Fruit fly (Drosophila melanogaster) whole organism, embryonic: ENCODE results near the gene mask.

Experiments used
- Ada2b ChIP-seq: fragments of 200-800 bp; sonication (Bioruptor generic); IDR thresholded peaks from 2 replicates; pipeline ENCODE4 v1.3.6; 2022; ENCODE audit warnings: missing biosample characterization, missing genetic modification characterization
- B-H2 ChIP-seq: fragments of 200-800 bp; sonication (Bioruptor generic); optimal IDR thresholded peaks from 2 replicates; lab custom pipeline; 2018; ENCODE audit warnings: missing biosample characterization, mild to moderate bottlenecking, missing genetic modification characterization
- CG10147 ChIP-seq: fragments of 200-800 bp; sonication (Bioruptor generic); optimal IDR thresholded peaks from 2 replicates; lab custom pipeline; 2019; ENCODE audit warnings: missing biosample characterization, mild to moderate bottlenecking, missing genetic modification characterization, moderate library complexity
- CG1024 ChIP-seq: fragments of 200-800 bp; sonication (Bioruptor generic); IDR thresholded peaks from 2 replicates; pipeline ENCODE4 v1.3.6; 2022; ENCODE audit warnings: missing biosample characterization, missing genetic modification characterization
- CG10366 ChIP-seq: fragments of 200-800 bp; sonication (Bioruptor generic); IDR thresholded peaks from 2 replicates; pipeline ENCODE4 v1.3.6; 2022; ENCODE audit warnings: missing biosample characterization, missing genetic modification characterization
- CG11456 ChIP-seq: fragments of 200-800 bp; sonication (Bioruptor generic); IDR thresholded peaks from 3 replicates; pipeline ENCODE4 v1.3.6; 2022; ENCODE audit warnings: missing biosample characterization, missing genetic modification characterization
- CG11696 ChIP-seq: fragments of 200-800 bp; sonication (Bioruptor generic); IDR thresholded peaks from 2 replicates; pipeline ENCODE4 v1.3.6; 2022; ENCODE audit warnings: missing biosample characterization, missing genetic modification characterization
- CG12744 ChIP-seq: fragments of 200-800 bp; sonication (Bioruptor generic); optimal IDR thresholded peaks from 2 replicates; lab custom pipeline; 2016; ENCODE audit warnings: missing biosample characterization, missing genetic modification characterization
- CG15011 ChIP-seq: fragments of 200-800 bp; sonication (Bioruptor generic); optimal IDR thresholded peaks from 3 replicates; lab custom pipeline; 2018; ENCODE audit warnings: missing biosample characterization, mild to moderate bottlenecking, missing genetic modification characterization
- CG15073 ChIP-seq: fragments of 200-800 bp; sonication (Bioruptor generic); optimal IDR thresholded peaks from 2 replicates; lab custom pipeline; 2016; ENCODE audit warnings: missing biosample characterization, missing genetic modification characterization
- CG15696 ChIP-seq: fragments of 200-800 bp; sonication (Bioruptor generic); optimal IDR thresholded peaks from 2 replicates; lab custom pipeline; 2019; ENCODE audit warnings: missing biosample characterization, mild to moderate bottlenecking, missing genetic modification characterization, moderate library complexity
- CG17361 ChIP-seq: fragments of 200-800 bp; sonication (Bioruptor generic); IDR thresholded peaks from 3 replicates; pipeline ENCODE4 v1.3.6; 2022; ENCODE audit warnings: missing biosample characterization, missing genetic modification characterization
- CG2129 ChIP-seq: fragments of 200-800 bp; sonication (Bioruptor generic); IDR thresholded peaks from 2 replicates; pipeline ENCODE4 v1.3.6; 2022; ENCODE audit warnings: missing biosample characterization, missing genetic modification characterization; ENCODE audit not compliant: partially characterized antibody
- CG2199 ChIP-seq: fragments of 200-800 bp; sonication (Bioruptor generic); IDR thresholded peaks from 3 replicates; pipeline ENCODE4 v1.3.6; 2022; ENCODE audit warnings: missing biosample characterization, missing genetic modification characterization
- CG2889 ChIP-seq: fragments of 200-800 bp; sonication (Bioruptor generic); IDR thresholded peaks from 3 replicates; pipeline ENCODE4 v1.3.6; 2022; ENCODE audit warnings: missing biosample characterization, missing genetic modification characterization
- CG32767 ChIP-seq: fragments of 200-800 bp; sonication (Bioruptor generic); IDR thresholded peaks from 2 replicates; pipeline ENCODE4 v1.3.6; 2022; ENCODE audit warnings: missing biosample characterization, missing genetic modification characterization
- CG7745 ChIP-seq: fragments of 200-800 bp; sonication (Bioruptor generic); optimal IDR thresholded peaks from 2 replicates; lab custom pipeline; 2018; ENCODE audit warnings: missing biosample characterization, mild to moderate bottlenecking, missing genetic modification characterization, moderate library complexity
- CG7928 ChIP-seq: fragments of 200-800 bp; sonication (Bioruptor generic); optimal IDR thresholded peaks from 2 replicates; lab custom pipeline; 2017; ENCODE audit warnings: missing biosample characterization, mild to moderate bottlenecking, missing genetic modification characterization
- CG8944 ChIP-seq: fragments of 200-800 bp; sonication (Bioruptor generic); optimal IDR thresholded peaks from 3 replicates; lab custom pipeline; 2016; ENCODE audit warnings: missing biosample characterization, missing genetic modification characterization
- CG9932 ChIP-seq: fragments of 200-800 bp; sonication (Bioruptor generic); IDR thresholded peaks from 2 replicates; pipeline ENCODE4 v1.3.6; 2022; ENCODE audit warnings: missing biosample characterization, missing genetic modification characterization
- Chrac-16 ChIP-seq: fragments of 200-800 bp; sonication (Bioruptor generic); optimal IDR thresholded peaks from 3 replicates; lab custom pipeline; 2016; ENCODE audit warnings: missing biosample characterization, missing genetic modification characterization
- Drgx ChIP-seq: fragments of 200-800 bp; sonication (Bioruptor generic); IDR thresholded peaks from 2 replicates; pipeline ENCODE4 v1.3.6; 2022; ENCODE audit warnings: missing biosample characterization, missing genetic modification characterization
- HLHmδ ChIP-seq: fragments of 200-800 bp; sonication (Bioruptor generic); optimal IDR thresholded peaks from 2 replicates; lab custom pipeline; 2018; ENCODE audit warnings: missing biosample characterization, mild to moderate bottlenecking, missing genetic modification characterization, moderate library complexity
- Hr78 ChIP-seq, 2 experiments: fragments of 200-800 bp in 1 of 2; fragments of >200 bp in 1 of 2; sonication (Bioruptor generic) in 1 of 2; optimal IDR thresholded peaks; 2 replicates each; lab custom pipeline; 2017 to 2019; ENCODE audit warnings: missing biosample characterization in 2 of 2, missing genetic modification characterization in 2 of 2, mild to moderate bottlenecking in 1 of 2, moderate library complexity in 1 of 2
- Myb ChIP-seq: fragments of 200-800 bp; sonication (Bioruptor generic); optimal IDR thresholded peaks from 2 replicates; lab custom pipeline; 2016; ENCODE audit warnings: missing biosample characterization, missing genetic modification characterization
- Vsx1 ChIP-seq: fragments of 200-800 bp; sonication (Bioruptor generic); optimal IDR thresholded peaks from 2 replicates; lab custom pipeline; 2017; ENCODE audit warnings: missing biosample characterization, mild to moderate bottlenecking, missing genetic modification characterization, missing genetic modification reagents
- abd-A ChIP-seq: fragments of 200-800 bp; sonication (Bioruptor generic); optimal IDR thresholded peaks from 3 replicates; lab custom pipeline; 2019; ENCODE audit warnings: missing biosample characterization, mild to moderate bottlenecking, missing genetic modification characterization, moderate library complexity
- bbx ChIP-seq: fragments of 200-800 bp; sonication (Bioruptor generic); IDR thresholded peaks from 2 replicates; pipeline ENCODE4 v1.3.6; 2022; ENCODE audit warnings: missing biosample characterization, missing genetic modification characterization; ENCODE audit not compliant: partially characterized antibody
- bigmax ChIP-seq: fragments of 200-800 bp; sonication (Bioruptor generic); optimal IDR thresholded peaks from 2 replicates; lab custom pipeline; 2018; ENCODE audit warnings: missing biosample characterization, mild to moderate bottlenecking, missing genetic modification characterization
- bowl ChIP-seq: fragments of 200-800 bp; sonication (Bioruptor generic); IDR thresholded peaks from 2 replicates; pipeline ENCODE4 v1.3.6; 2022; ENCODE audit warnings: missing biosample characterization, missing genetic modification characterization
- caup ChIP-seq: fragments of 200-800 bp; sonication (Bioruptor generic); optimal IDR thresholded peaks from 3 replicates; lab custom pipeline; 2017; ENCODE audit warnings: missing biosample characterization, mild to moderate bottlenecking, missing genetic modification characterization, moderate library complexity; ENCODE audit not compliant: severe bottlenecking
- chn ChIP-seq: fragments of 200-800 bp; sonication (Bioruptor generic); optimal IDR thresholded peaks from 2 replicates; lab custom pipeline; 2016; ENCODE audit warnings: missing biosample characterization, missing genetic modification characterization
- crol ChIP-seq: fragments of 200-800 bp; sonication (Bioruptor generic); IDR thresholded peaks from 2 replicates; pipeline ENCODE4 v1.3.6; 2022; ENCODE audit warnings: missing biosample characterization, missing genetic modification characterization
- dati ChIP-seq: fragments of 200-800 bp; sonication (Bioruptor generic); IDR thresholded peaks from 2 replicates; pipeline ENCODE4 v1.3.6; 2022; ENCODE audit warnings: missing biosample characterization, missing genetic modification characterization
- ewg ChIP-seq: fragments of 200-800 bp; sonication (Bioruptor generic); optimal IDR thresholded peaks from 3 replicates; lab custom pipeline; 2017; ENCODE audit warnings: mild to moderate bottlenecking, missing biosample characterization, missing genetic modification reagents, missing genetic modification characterization
- her ChIP-seq: fragments of 200-800 bp; sonication (Bioruptor generic); optimal IDR thresholded peaks from 2 replicates; lab custom pipeline; 2016; ENCODE audit warnings: missing biosample characterization, missing genetic modification characterization
- insv ChIP-seq, 2 experiments: fragments of 200-800 bp; sonication (Bioruptor generic); optimal IDR thresholded peaks; 3 replicates each; lab custom pipeline; 2016 to 2018; ENCODE audit warnings: missing biosample characterization in 2 of 2, missing genetic modification characterization in 2 of 2
- kah ChIP-seq: fragments of 200-800 bp; sonication (Bioruptor generic); optimal IDR thresholded peaks from 2 replicates; lab custom pipeline; 2018; ENCODE audit warnings: missing biosample characterization, mild to moderate bottlenecking, missing genetic modification characterization
- mam ChIP-seq: fragments of 200-800 bp; sonication (Bioruptor generic); optimal IDR thresholded peaks from 3 replicates; lab custom pipeline; 2016; ENCODE audit warnings: missing biosample characterization, missing genetic modification characterization
- pb ChIP-seq: fragments of 200-800 bp; sonication (Bioruptor generic); optimal IDR thresholded peaks from 3 replicates; lab custom pipeline; 2016; ENCODE audit warnings: missing biosample characterization, missing genetic modification characterization
- pho ChIP-seq: fragments of 200-800 bp; sonication (Bioruptor generic); optimal IDR thresholded peaks from 2 replicates; lab custom pipeline; 2016; ENCODE audit warnings: missing biosample characterization, missing genetic modification characterization
- phol ChIP-seq: fragments of 200-800 bp; sonication (Bioruptor generic); optimal IDR thresholded peaks from 3 replicates; lab custom pipeline; 2018; ENCODE audit warnings: missing biosample characterization, mild to moderate bottlenecking, missing genetic modification characterization, moderate library complexity
- rib ChIP-seq: fragments of 200-800 bp; sonication (Bioruptor generic); IDR thresholded peaks from 2 replicates; pipeline ENCODE4 v1.3.6; 2022; ENCODE audit warnings: missing biosample characterization, missing genetic modification characterization
- schlank ChIP-seq: fragments of 200-800 bp; sonication (Bioruptor generic); optimal IDR thresholded peaks from 2 replicates; lab custom pipeline; 2018; ENCODE audit warnings: missing biosample characterization, mild to moderate bottlenecking, missing genetic modification characterization
- scrt ChIP-seq: fragments of 200-800 bp; sonication (Bioruptor generic); optimal IDR thresholded peaks from 2 replicates; lab custom pipeline; 2018; ENCODE audit warnings: missing biosample characterization, mild to moderate bottlenecking, missing genetic modification characterization, moderate library complexity
- tgo ChIP-seq: fragments of 200-800 bp; sonication (Bioruptor generic); IDR thresholded peaks from 3 replicates; pipeline ENCODE4 v1.3.6; 2022; ENCODE audit warnings: missing biosample characterization, missing genetic modification characterization
- z ChIP-seq: fragments of 200-800 bp; sonication (Bioruptor generic); IDR thresholded peaks from 3 replicates; pipeline ENCODE4 v1.3.6; 2022; ENCODE audit warnings: missing biosample characterization, missing genetic modification characterization
- zen ChIP-seq: fragments of 200-800 bp; sonication (Bioruptor generic); optimal IDR thresholded peaks from 3 replicates; lab custom pipeline; 2018; ENCODE audit warnings: missing biosample characterization, mild to moderate bottlenecking, missing genetic modification characterization, moderate library complexity

mask gene

dm6 chr3R:24295556-24296465, 65.4 kb downstream of the mask start (continued):
- TF ChIP-seq CG2889 (GFP tag; lab: Robert Waterston, UW) = peak; percentile 78
- TF ChIP-seq Drgx (GFP tag; lab: Robert Waterston, UW) = peak; percentile 94
- TF ChIP-seq rib (GFP tag; lab: Robert Waterston, UW) = no peak
- TF ChIP-seq her (GFP tag; lab: Kevin White, UChicago) = peak; percentile 45
- peak; percentile 30 for TF ChIP-seq Myb (GFP tag; lab: Kevin White, UChicago)
- TF ChIP-seq phol (tag; lab: Kevin White, UChicago) = peak; percentile 74
- peak; percentile 82 for TF ChIP-seq tgo (GFP tag; lab: Robert Waterston, UW)
- no peak for TF ChIP-seq Hr78 (GFP tag; optimal IDR thresholded peaks at IDR 0.05; lab: Kevin White, UChicago)
- TF ChIP-seq CG17361 (GFP tag; lab: Robert Waterston, UW) = peak; percentile 75
- no peak for TF ChIP-seq insv (GFP tag; optimal IDR thresholded peaks at IDR 0.05; lab: Kevin White, UChicago)
- TF ChIP-seq caup (GFP tag; lab: Kevin White, UChicago) = peak; percentile 78
- no peak for TF ChIP-seq crol (GFP tag; lab: Robert Waterston, UW)
- peak; percentile 66 for TF ChIP-seq zen (tag; lab: Kevin White, UChicago)
- peak; percentile 39 for TF ChIP-seq dati (GFP tag; lab: Robert Waterston, UW)
- peak; percentile 52 for TF ChIP-seq CG15011
- TF ChIP-seq Ada2b (GFP tag; lab: Robert Waterston, UW) = peak; percentile 87
- peak; percentile 49 for TF ChIP-seq CG10147 (GFP tag; lab: Kevin White, UChicago)
- TF ChIP-seq CG11456 (GFP tag; lab: Robert Waterston, UW) = peak; percentile 88
- peak; percentile 13 for TF ChIP-seq B-H2 (GFP tag; lab: Kevin White, UChicago)
- no peak for TF ChIP-seq bbx (GFP tag; lab: Robert Waterston, UW)
- peak; percentile 70 for TF ChIP-seq Vsx1
- TF ChIP-seq chn (GFP tag; lab: Kevin White, UChicago) = peak; percentile 65
- peak; percentile 72 for TF ChIP-seq CG32767 (GFP tag; lab: Robert Waterston, UW)
- peak; percentile 56 for TF ChIP-seq CG8944 (GFP tag; lab: Kevin White, UChicago)
- no peak for TF ChIP-seq CG7745 (tag; lab: Kevin White, UChicago)
- no peak for TF ChIP-seq bigmax (GFP tag; lab: Kevin White, UChicago)
- peak; percentile 82 for TF ChIP-seq Chrac-16 (GFP tag; lab: Kevin White, UChicago)
- no peak for TF ChIP-seq CG2129 (GFP tag; lab: Robert Waterston, UW)
- no peak for TF ChIP-seq CG7928
- TF ChIP-seq pb = peak; percentile 41
- TF ChIP-seq z = peak; percentile 49; the same call in 1 of the 3 replicates
- peak; percentile 76 for TF ChIP-seq CG11696 (GFP tag; lab: Robert Waterston, UW)
- TF ChIP-seq ewg (GFP tag; lab: Kevin White, UChicago) = peak; percentile 52
- TF ChIP-seq pho (GFP tag; lab: Kevin White, UChicago) = peak; percentile 59
- TF ChIP-seq bowl (GFP tag; lab: Robert Waterston, UW) = peak; percentile 72; the same call in 1 of the 2 replicates
- TF ChIP-seq abd-A (tag; lab: Kevin White, UChicago) = no peak
- peak; percentile 76 for TF ChIP-seq CG12744
- peak; percentile 66 for TF ChIP-seq schlank
- peak; percentile 88 for TF ChIP-seq CG15696 (tag; lab: Kevin White, UChicago)
- TF ChIP-seq HLHmδ (GFP tag; lab: Kevin White, UChicago) = no peak
- TF ChIP-seq CG9932 (GFP tag; lab: Robert Waterston, UW) = peak; percentile 84
- peak; percentile 75 for TF ChIP-seq mam
- TF ChIP-seq CG1024 (GFP tag; lab: Robert Waterston, UW) = no peak
- TF ChIP-seq CG10366 (GFP tag; lab: Robert Waterston, UW) = peak; percentile 75
- TF ChIP-seq CG2199 (GFP tag; lab: Robert Waterston, UW) = no peak
- TF ChIP-seq scrt (GFP tag; lab: Kevin White, UChicago) = peak; percentile 73
- peak; percentile 44 for TF ChIP-seq kah (GFP tag; lab: Kevin White, UChicago)
- TF ChIP-seq CG15073 (GFP tag; lab: Kevin White, UChicago) = peak; percentile 25
